Worm (Caenorhabditis elegans) whole organism, L1 larva: ENCODE results near the gene parg-2.

ENCODE experiments used
- ceh-90 ChIP-seq: sonication (generic microtip); optimal IDR thresholded peaks from 2 replicates; lab custom pipeline; 2016; ENCODE audit warnings: missing genetic modification characterization, missing compliant biosample characterization
- elt-2 ChIP-seq: sonication (generic microtip); optimal IDR thresholded peaks from 2 replicates; lab custom pipeline; 2016; ENCODE audit warnings: missing genetic modification characterization, mild to moderate bottlenecking, inconsistent platforms, missing compliant biosample characterization, missing genetic modification reagents
- hlh-17 ChIP-seq: fragments of 200-800 bp; sonication (Bioruptor generic); optimal IDR thresholded peaks from 2 replicates; lab custom pipeline; 2018; ENCODE audit warnings: missing genetic modification characterization, mild to moderate bottlenecking, missing compliant biosample characterization, moderate library complexity, borderline replicate concordance
- irx-1 ChIP-seq: sonication (generic microtip); optimal IDR thresholded peaks from 2 replicates; lab custom pipeline; 2016; ENCODE audit warnings: missing genetic modification characterization, missing compliant biosample characterization
- lsy-2 ChIP-seq, 2 experiments: fragments of 150-350 bp; optimal IDR thresholded peaks; 2 replicates each; lab custom pipeline; 2014; ENCODE audit warnings: missing biosample characterization in 2 of 2, missing genetic modification characterization in 2 of 2
- nhr-28 ChIP-seq: fragments of 150-350 bp; optimal IDR thresholded peaks from 2 replicates; lab custom pipeline; 2014; ENCODE audit warnings: missing biosample characterization, missing genetic modification characterization
- nhr-84 ChIP-seq: sonication (generic microtip); optimal IDR thresholded peaks from 2 replicates; lab custom pipeline; 2017; ENCODE audit warnings: missing biosample characterization, missing genetic modification characterization
- rnt-1 ChIP-seq: sonication (generic microtip); optimal IDR thresholded peaks from 2 replicates; lab custom pipeline; 2016; ENCODE audit warnings: mild to moderate bottlenecking, missing genetic modification characterization, moderate library complexity, missing compliant biosample characterization
- unc-62 ChIP-seq: fragments of 150-350 bp; optimal IDR thresholded peaks from 2 replicates; lab custom pipeline; 2014; ENCODE audit warnings: missing biosample characterization, missing genetic modification reagents, missing genetic modification characterization

DNA sequence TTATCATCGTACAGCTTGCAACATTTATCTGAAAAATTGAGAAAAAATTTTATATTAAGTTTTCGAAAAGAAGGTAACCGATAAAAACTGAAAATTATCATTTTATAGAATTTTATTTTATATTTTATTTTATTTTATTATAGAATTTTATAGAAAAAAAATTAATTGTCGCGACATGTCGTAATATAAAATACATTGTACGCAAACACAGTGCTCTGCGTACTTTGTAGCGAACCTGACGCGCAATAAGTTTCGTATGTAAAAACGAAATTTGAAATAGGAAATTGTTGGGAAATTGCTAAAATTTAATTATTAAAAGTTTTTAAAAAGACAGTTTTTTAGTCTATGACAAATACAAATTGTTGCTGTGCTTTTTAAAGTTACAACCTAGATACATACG is 23.4 kb downstream of the parg-2 start, which contains the start of the genes hst-1 and ints-6:
- TF ChIP-seq rnt-1: no peak
- TF ChIP-seq irx-1 (tag; lab: Kevin White, UChicago): no peak
- peak; percentile 40 to 56 for TF ChIP-seq lsy-2 (tag; optimal IDR thresholded peaks at IDR 0.05; lab: Kevin White, UChicago)
- no peak for TF ChIP-seq ceh-90 (tag; lab: Kevin White, UChicago)
- TF ChIP-seq hlh-17 (GFP tag; lab: Kevin White, UChicago): no peak
- no peak for TF ChIP-seq unc-62 (GFP tag; lab: Kevin White, UChicago)
- no peak for TF ChIP-seq nhr-28 (tag; lab: Kevin White, UChicago)
- no peak for TF ChIP-seq elt-2 (tag; lab: Kevin White, UChicago)
- TF ChIP-seq nhr-84: no peak
